Fruit fly (Drosophila melanogaster): Measurements from ENCODE around the gene CG43867.

- TF ChIP-seq psq (optimal IDR thresholded peaks at IDR 0.05) = no peak
- TF ChIP-seq h (optimal IDR thresholded peaks at IDR 0.05) = no peak
- no peak for TF ChIP-seq Myc (optimal IDR thresholded peaks at IDR 0.05)
These were observed 8.1 kb upstream of the CG43867 start for dm6 chrX:935901-936207.
